Fruit fly (Drosophila melanogaster): ENCODE data around the gene CG14312.
A peak's percentile ranks its signal among the peaks of the same experiment; 100 is the strongest.

CG14312 gene

dm6 chr3R:18297444-18298297, 14.3 kb upstream of the CG14312 start (continued):
- TF ChIP-seq CG8944 (GFP tag; optimal IDR thresholded peaks at IDR 0.05): no peak
- TF ChIP-seq pnt (GFP tag; optimal IDR thresholded peaks at IDR 0.05): no peak
- TF ChIP-seq dysf (GFP tag; IDR thresholded peaks at IDR 0.05): no peak
- no peak for TF ChIP-seq Sry-δ (GFP tag; optimal IDR thresholded peaks at IDR 0.05)
- peak; percentile 70 for TF ChIP-seq Med (GFP tag)
- TF ChIP-seq Ada2b (GFP tag; IDR thresholded peaks at IDR 0.05): no peak
- TF ChIP-seq da (GFP tag; optimal IDR thresholded peaks at IDR 0.05): no peak
- TF ChIP-seq CG15269 (tag; optimal IDR thresholded peaks at IDR 0.05): no peak
- peak; percentile 7 for TF ChIP-seq CG11398 (GFP tag; optimal IDR thresholded peaks at IDR 0.05)
- TF ChIP-seq CG11695 (GFP tag; IDR thresholded peaks at IDR 0.05): 0 out of 3 replicates have a peak, but pooled peaks have one; percentile 12
- no peak for TF ChIP-seq CG16813 (GFP tag; IDR thresholded peaks at IDR 0.05; ENCODE audit: partially characterized antibody)
- TF ChIP-seq CG10274 (GFP tag; optimal IDR thresholded peaks at IDR 0.05): no peak
- TF ChIP-seq bab2 (GFP tag; optimal IDR thresholded peaks at IDR 0.05): no peak
- TF ChIP-seq CG30403 (GFP tag; optimal IDR thresholded peaks at IDR 0.05): no peak
- TF ChIP-seq CG5953 (GFP tag; IDR thresholded peaks at IDR 0.05): no peak
- TF ChIP-seq CG4282 (GFP tag; optimal IDR thresholded peaks at IDR 0.05): no peak
- TF ChIP-seq CG3407 (GFP tag; optimal IDR thresholded peaks at IDR 0.05): no peak
- peak; percentile 19 for TF ChIP-seq grau (tag; optimal IDR thresholded peaks at IDR 0.05)
- TF ChIP-seq CG42726 (GFP tag; IDR thresholded peaks at IDR 0.05; ENCODE audit: partially characterized antibody): no peak
- TF ChIP-seq gfzf (GFP tag; optimal IDR thresholded peaks at IDR 0.05): no peak
- TF ChIP-seq jigr1 (GFP tag; IDR thresholded peaks at IDR 0.05): no peak
- TF ChIP-seq NfI (GFP tag; optimal IDR thresholded peaks at IDR 0.05): no peak
- TF ChIP-seq dimm (GFP tag; IDR thresholded peaks at IDR 0.05): no peak
- no peak for TF ChIP-seq inv (GFP tag; IDR thresholded peaks at IDR 0.05; ENCODE audit: partially characterized antibody)
- no peak for TF ChIP-seq ci (GFP tag; IDR thresholded peaks at IDR 0.05)
- TF ChIP-seq H15 (GFP tag; IDR thresholded peaks at IDR 0.05): 0 out of 3 replicates have a peak, but pooled peaks have one; percentile 36
- TF ChIP-seq Bgb (GFP tag; IDR thresholded peaks at IDR 0.05; ENCODE audit: partially characterized antibody): no peak
- no peak for TF ChIP-seq BtbVII (GFP tag; optimal IDR thresholded peaks at IDR 0.05)
- TF ChIP-seq CG10147 (GFP tag; optimal IDR thresholded peaks at IDR 0.05): no peak
- no peak for TF ChIP-seq slbo (GFP tag; IDR thresholded peaks at IDR 0.05)
- TF ChIP-seq CG10979 (tag; optimal IDR thresholded peaks at IDR 0.05): peak; percentile 4
- TF ChIP-seq ewg (GFP tag; optimal IDR thresholded peaks at IDR 0.05): no peak
- TF ChIP-seq CTCF (GFP tag; optimal IDR thresholded peaks at IDR 0.05): no peak
- peak; percentile 75 for TF ChIP-seq twi (tag; optimal IDR thresholded peaks at IDR 0.05)
- no peak for TF ChIP-seq Lim3 (GFP tag; IDR thresholded peaks at IDR 0.05)
- no peak for TF ChIP-seq CG2678 (tag; optimal IDR thresholded peaks at IDR 0.05)

- no peak for TF ChIP-seq H2.0 (GFP tag; IDR thresholded peaks at IDR 0.05)
- no peak for TF ChIP-seq fd96Cb (tag; optimal IDR thresholded peaks at IDR 0.05)
- TF ChIP-seq lab (GFP tag; optimal IDR thresholded peaks at IDR 0.05): no peak
- TF ChIP-seq hb (GFP tag; IDR thresholded peaks at IDR 0.05; ENCODE audit: partially characterized antibody): 0 out of 3 replicates have a peak, but pooled peaks have one; percentile 42
- TF ChIP-seq Med (GFP tag): peak; percentile 14
- TF ChIP-seq rib (GFP tag; IDR thresholded peaks at IDR 0.05): no peak
- TF ChIP-seq Hr78 (GFP tag; optimal IDR thresholded peaks at IDR 0.05): peak in 1 of 2 experiments; percentile 74
- TF ChIP-seq sens (GFP tag): peak; percentile 10
- no peak for TF ChIP-seq nerfin-2 (GFP tag; IDR thresholded peaks at IDR 0.05; ENCODE audit: partially characterized antibody)
- no peak for TF ChIP-seq CG3847 (GFP tag; IDR thresholded peaks at IDR 0.05)
- TF ChIP-seq pita (GFP tag; optimal IDR thresholded peaks at IDR 0.05): no peak
- TF ChIP-seq chm (GFP tag; IDR thresholded peaks at IDR 0.05): no peak
- no peak for TF ChIP-seq jing (GFP tag; optimal IDR thresholded peaks at IDR 0.05)
These were observed 13.4 kb upstream of the CG14312 start for dm6 chr3R:18296737-18297136.
